Worm (Caenorhabditis elegans) whole organism, L2 larva: ENCODE measurements around the gene F09F9.5.

Source experiments
- C34F6.9 ChIP-seq: fragments of 150-350 bp; optimal IDR thresholded peaks from 2 replicates; lab custom pipeline; 2014; ENCODE audit warnings: missing biosample characterization, missing genetic modification characterization
- F13H6.1 ChIP-seq: sonication (generic microtip); optimal IDR thresholded peaks from 2 replicates; lab custom pipeline; 2016; ENCODE audit warnings: missing genetic modification characterization, missing compliant biosample characterization
- R02D3.7 ChIP-seq: fragments of 150-350 bp; optimal IDR thresholded peaks from 2 replicates; lab custom pipeline; 2014; ENCODE audit warnings: missing biosample characterization, missing genetic modification characterization
- Y55F3AM.14 ChIP-seq: fragments of 200-800 bp; sonication (Bioruptor generic); optimal IDR thresholded peaks from 2 replicates; lab custom pipeline; 2018; ENCODE audit warnings: mild to moderate bottlenecking, missing genetic modification characterization, missing compliant biosample characterization
- alr-1 ChIP-seq: fragments of 150-350 bp; optimal IDR thresholded peaks from 2 replicates; lab custom pipeline; 2014; ENCODE audit warnings: missing biosample characterization, missing genetic modification characterization
- aly-2 ChIP-seq: fragments of 150-350 bp; optimal IDR thresholded peaks from 2 replicates; lab custom pipeline; 2014; ENCODE audit warnings: missing biosample characterization, missing genetic modification characterization
- ama-1 ChIP-seq: fragments of 150-350 bp; optimal IDR thresholded peaks from 2 replicates; lab custom pipeline; 2018; ENCODE audit warnings: inconsistent platforms
- blmp-1 ChIP-seq: sonication (generic microtip); optimal IDR thresholded peaks from 2 replicates; lab custom pipeline; 2017; ENCODE audit warnings: missing genetic modification characterization, mild to moderate bottlenecking, missing compliant biosample characterization, antibody characterized with exemption, moderate library complexity; ENCODE audit not compliant: insufficient read depth
- ceh-16 ChIP-seq: fragments of 150-350 bp; optimal IDR thresholded peaks from 2 replicates; lab custom pipeline; 2014; ENCODE audit warnings: missing biosample characterization, missing genetic modification characterization
- ceh-82 ChIP-seq: fragments of 150-350 bp; optimal IDR thresholded peaks from 2 replicates; lab custom pipeline; 2014; ENCODE audit warnings: missing biosample characterization, missing genetic modification characterization
- crh-2 ChIP-seq: sonication (generic microtip); optimal IDR thresholded peaks from 2 replicates; lab custom pipeline; 2017; ENCODE audit warnings: missing biosample characterization, missing genetic modification characterization
- dmd-4 ChIP-seq: sonication (generic microtip); optimal IDR thresholded peaks from 2 replicates; lab custom pipeline; 2017; ENCODE audit warnings: missing biosample characterization, missing genetic modification characterization
- elt-3 ChIP-seq: sonication (generic microtip); optimal IDR thresholded peaks from 2 replicates; lab custom pipeline; 2017; ENCODE audit warnings: missing biosample characterization, missing genetic modification characterization
- fos-1 ChIP-seq: fragments of 150-350 bp; optimal IDR thresholded peaks from 2 replicates; lab custom pipeline; 2014; ENCODE audit warnings: missing biosample characterization, missing genetic modification characterization
- gmeb-1 ChIP-seq: fragments of 150-350 bp; optimal IDR thresholded peaks from 2 replicates; lab custom pipeline; 2014; ENCODE audit warnings: missing biosample characterization, missing genetic modification characterization
- lin-39 ChIP-seq: fragments of 150-350 bp; optimal IDR thresholded peaks from 2 replicates; lab custom pipeline; 2014; ENCODE audit warnings: missing biosample characterization, missing genetic modification reagents, missing genetic modification characterization
- mab-5 ChIP-seq: fragments of 150-350 bp; optimal IDR thresholded peaks from 2 replicates; lab custom pipeline; 2014; ENCODE audit warnings: missing biosample characterization, missing genetic modification characterization
- mbf-1 ChIP-seq: sonication (generic microtip); optimal IDR thresholded peaks from 2 replicates; lab custom pipeline; 2017; ENCODE audit warnings: missing biosample characterization, missing genetic modification characterization
- mdl-1 ChIP-seq, 2 experiments: fragments of 150-350 bp in 1 of 2; sonication (generic microtip) in 1 of 2; optimal IDR thresholded peaks; 2 replicates each; lab custom pipeline; 2017; ENCODE audit warnings: missing biosample characterization in 2 of 2, missing genetic modification characterization in 2 of 2
- nhr-11 ChIP-seq: fragments of 150-350 bp; optimal IDR thresholded peaks from 2 replicates; lab custom pipeline; 2014; ENCODE audit warnings: missing biosample characterization, missing genetic modification characterization
- nhr-12 ChIP-seq: fragments of 150-350 bp; optimal IDR thresholded peaks from 2 replicates; lab custom pipeline; 2014; ENCODE audit warnings: missing biosample characterization, missing genetic modification characterization
- nhr-129 ChIP-seq: fragments of 150-350 bp; optimal IDR thresholded peaks from 2 replicates; lab custom pipeline; 2014; ENCODE audit warnings: missing biosample characterization, missing genetic modification characterization
- nhr-21 ChIP-seq: fragments of 150-350 bp; optimal IDR thresholded peaks from 2 replicates; lab custom pipeline; 2014; ENCODE audit warnings: missing biosample characterization, missing genetic modification characterization
- nhr-25 ChIP-seq: fragments of 150-350 bp; sonication (generic microtip); optimal IDR thresholded peaks from 3 replicates; lab custom pipeline; 2014; ENCODE audit warnings: missing biosample characterization, missing genetic modification characterization
- nhr-77 ChIP-seq: fragments of 150-350 bp; optimal IDR thresholded peaks from 2 replicates; lab custom pipeline; 2014; ENCODE audit warnings: missing biosample characterization, missing genetic modification characterization
- peb-1 ChIP-seq: fragments of 150-350 bp; optimal IDR thresholded peaks from 2 replicates; lab custom pipeline; 2014; ENCODE audit warnings: missing biosample characterization, missing genetic modification characterization
- sem-4 ChIP-seq: fragments of 150-350 bp; optimal IDR thresholded peaks from 2 replicates; lab custom pipeline; 2014; ENCODE audit warnings: missing biosample characterization, missing genetic modification reagents, missing genetic modification characterization
- sma-3 ChIP-seq: sonication (generic microtip); optimal IDR thresholded peaks from 2 replicates; lab custom pipeline; 2016; ENCODE audit warnings: missing genetic modification reagents, missing genetic modification characterization, missing compliant biosample characterization
- sma-9 ChIP-seq, 2 experiments: fragments of 150-350 bp in 1 of 2; sonication (generic microtip) in 1 of 2; optimal IDR thresholded peaks; 2 replicates each; lab custom pipeline; 2014 to 2016; ENCODE audit warnings: missing genetic modification characterization in 2 of 2, mild to moderate bottlenecking in 1 of 2, missing biosample characterization in 1 of 2, missing compliant biosample characterization in 1 of 2, missing genetic modification reagents in 1 of 2, moderate library complexity in 1 of 2
- snpc-4 ChIP-seq: fragments of 150-350 bp; optimal IDR thresholded peaks from 2 replicates; lab custom pipeline; 2014; ENCODE audit warnings: missing biosample characterization, missing genetic modification characterization
- unc-39 ChIP-seq: fragments of 150-350 bp; optimal IDR thresholded peaks from 2 replicates; lab custom pipeline; 2014; ENCODE audit warnings: missing biosample characterization, missing genetic modification characterization
- unc-55 ChIP-seq: fragments of 150-350 bp; sonication (generic microtip); optimal IDR thresholded peaks from 3 replicates; lab custom pipeline; 2014; ENCODE audit warnings: missing biosample characterization, missing genetic modification reagents, missing genetic modification characterization
- ztf-11 ChIP-seq: sonication (generic microtip); optimal IDR thresholded peaks from 2 replicates; lab custom pipeline; 2017; ENCODE audit warnings: missing biosample characterization, missing genetic modification characterization
- ztf-4 ChIP-seq: fragments of 150-350 bp; optimal IDR thresholded peaks from 2 replicates; lab custom pipeline; 2014; ENCODE audit warnings: missing biosample characterization, missing genetic modification characterization

F09F9.5 gene

DNA sequence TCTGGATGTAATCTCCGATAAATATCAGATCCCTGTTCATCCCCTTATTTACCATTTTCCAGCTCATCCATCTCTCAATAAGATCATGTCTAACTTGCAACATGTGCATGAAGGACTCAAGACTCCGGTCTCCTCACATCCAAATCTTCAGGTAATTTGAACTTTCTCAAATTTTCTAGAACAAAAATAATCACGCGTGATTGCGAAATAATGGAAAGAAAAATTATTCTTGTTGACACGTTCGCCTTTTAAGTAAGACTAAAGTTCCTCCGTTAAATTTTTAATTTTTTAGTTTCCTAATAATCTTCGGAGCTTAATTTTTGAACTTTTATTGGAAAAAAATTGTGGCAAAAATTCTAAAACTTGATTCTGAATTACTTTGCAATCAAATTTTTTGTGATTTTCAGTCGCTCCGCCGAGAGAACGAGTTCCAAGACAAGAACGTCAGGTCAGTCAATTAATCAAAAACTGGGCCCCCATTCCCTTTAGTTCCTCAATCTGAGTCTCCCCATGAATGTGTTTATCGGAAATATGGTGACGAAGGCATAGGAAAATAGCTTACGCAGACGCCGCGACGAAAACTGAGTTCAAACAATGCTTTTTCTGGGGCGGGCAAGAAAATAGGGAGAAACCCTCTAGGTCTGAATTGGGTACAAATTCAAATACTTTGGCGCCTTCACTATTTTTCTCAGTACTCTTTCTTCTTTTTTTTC lies 19.9 kb downstream of the F09F9.5 start (continued):
- TF ChIP-seq sma-3 (GFP tag; lab: Kevin White, UChicago) (no peak), mab-5 (peak; percentile 24), ceh-16 (tag; lab: Kevin White, UChicago) (no peak), R02D3.7 (tag; lab: Kevin White, UChicago) (no peak), unc-39 (tag; lab: Kevin White, UChicago) (no peak), peb-1 (tag; lab: Kevin White, UChicago) (no peak), Y55F3AM.14 (peak; percentile 3), crh-2 (tag; lab: Kevin White, UChicago) (no peak), ama-1 (lab: Kevin White, UChicago) (no peak), unc-55 (no peak), sma-9 (GFP tag; optimal IDR thresholded peaks at IDR 0.05; lab: Kevin White, UChicago) (peak; percentile 77), sma-9 (tag; optimal IDR thresholded peaks at IDR 0.05; lab: Kevin White, UChicago) (peak; percentile 22), elt-3 (tag; lab: Kevin White, UChicago) (no peak), C34F6.9 (tag; lab: Kevin White, UChicago) (peak; percentile 34), ztf-11 (no peak), dmd-4 (no peak), mbf-1 (tag; lab: Kevin White, UChicago) (no peak), aly-2 (tag; lab: Kevin White, UChicago) (no peak)

DNA sequence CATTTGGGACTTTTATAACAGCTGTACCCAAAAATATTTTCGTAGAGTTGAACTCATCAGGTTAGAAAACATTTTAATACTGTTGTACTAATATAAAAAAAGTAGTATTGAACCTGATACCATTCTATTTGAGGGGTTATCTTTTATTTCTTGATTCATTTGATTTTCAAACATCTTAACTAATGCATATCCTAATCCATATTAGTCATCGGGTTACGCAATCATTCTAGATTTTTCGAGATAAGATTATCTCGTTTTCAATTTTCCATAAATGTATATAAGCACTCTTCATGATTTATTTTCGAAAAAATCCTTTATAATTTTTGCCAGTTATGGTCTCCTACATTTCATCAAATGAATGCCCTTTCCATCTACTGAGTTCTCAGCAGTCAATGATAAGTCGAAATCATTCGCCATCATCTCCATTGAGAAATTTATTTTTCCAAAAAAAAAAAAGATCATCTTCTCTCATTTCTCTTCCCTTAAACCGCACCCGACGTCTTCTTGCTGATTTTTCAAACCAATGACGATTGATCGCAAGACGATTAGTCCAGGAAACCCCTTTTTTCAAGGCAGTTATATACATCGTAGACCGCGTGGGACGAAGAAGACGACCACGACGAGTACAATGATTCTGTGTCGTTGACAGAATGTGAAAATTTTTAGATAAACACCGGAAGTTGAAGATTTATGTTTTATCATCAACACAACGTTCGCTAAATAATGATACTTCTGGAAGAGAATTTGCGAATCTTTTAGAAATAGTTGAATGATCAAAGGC lies 20.9 kb downstream of the F09F9.5 start:
- TF ChIP-seq snpc-4 (tag; lab: Kevin White, UChicago): no peak
- TF ChIP-seq sma-3 (GFP tag; lab: Kevin White, UChicago): peak; percentile 60
- TF ChIP-seq blmp-1: no peak
- no peak for TF ChIP-seq F13H6.1 (tag; lab: Kevin White, UChicago)
- TF ChIP-seq ztf-11: no peak
- no peak for TF ChIP-seq peb-1 (tag; lab: Kevin White, UChicago)
- no peak for TF ChIP-seq gmeb-1 (tag; lab: Kevin White, UChicago)
- no peak for TF ChIP-seq C34F6.9 (tag; lab: Kevin White, UChicago)
- peak; percentile 50 for TF ChIP-seq sma-9 (GFP tag; optimal IDR thresholded peaks at IDR 0.05; lab: Kevin White, UChicago)
- no peak for TF ChIP-seq sma-9 (tag; optimal IDR thresholded peaks at IDR 0.05; lab: Kevin White, UChicago)
- no peak for TF ChIP-seq fos-1 (tag; lab: Kevin White, UChicago)
- no peak for TF ChIP-seq crh-2 (tag; lab: Kevin White, UChicago)
- peak; percentile 50 for TF ChIP-seq nhr-25 (tag; lab: Kevin White, UChicago)
- peak; percentile 59 for TF ChIP-seq nhr-21 (tag; lab: Kevin White, UChicago)
- no peak for TF ChIP-seq unc-55
- TF ChIP-seq ceh-82: no peak
- TF ChIP-seq sem-4 (tag; lab: Kevin White, UChicago): no peak
- peak; percentile 12 for TF ChIP-seq ztf-4 (tag; lab: Kevin White, UChicago)
- no peak for TF ChIP-seq alr-1
- TF ChIP-seq mdl-1 (tag; optimal IDR thresholded peaks at IDR 0.05; lab: Kevin White, UChicago): peak in 1 of 2 experiments; percentile 27
- TF ChIP-seq nhr-12 (tag; lab: Kevin White, UChicago): no peak

ce11 chrX:4139593-4140565 lies 22.2 kb downstream of the F09F9.5 start, which contains the start of gene ZK470.4:
Gene ZK470.4, minus strand, starts transcription at chrX:4139767.
- no peak for TF ChIP-seq lin-39 (tag; lab: Kevin White, UChicago)
- peak in 1 of 2 experiments; percentile 11 for TF ChIP-seq mdl-1 (tag; optimal IDR thresholded peaks at IDR 0.05; lab: Kevin White, UChicago)
- peak; percentile 80 for TF ChIP-seq nhr-129
- no peak for TF ChIP-seq nhr-12 (tag; lab: Kevin White, UChicago)
- TF ChIP-seq sma-9 (GFP tag; optimal IDR thresholded peaks at IDR 0.05; lab: Kevin White, UChicago): peak; percentile 53
- no peak for TF ChIP-seq sma-9 (tag; optimal IDR thresholded peaks at IDR 0.05; lab: Kevin White, UChicago)
- peak; percentile 39 for TF ChIP-seq ama-1 (lab: Kevin White, UChicago)
- TF ChIP-seq crh-2 (tag; lab: Kevin White, UChicago): peak; percentile 29
- TF ChIP-seq F13H6.1 (tag; lab: Kevin White, UChicago): peak; percentile 0
- no peak for TF ChIP-seq nhr-77 (tag; lab: Kevin White, UChicago)
- TF ChIP-seq C34F6.9 (tag; lab: Kevin White, UChicago): peak; percentile 31
- TF ChIP-seq fos-1 (tag; lab: Kevin White, UChicago): peak; percentile 16
- no peak for TF ChIP-seq ztf-11
- TF ChIP-seq nhr-11 (tag; lab: Kevin White, UChicago): no peak
- TF ChIP-seq, all 48 proteins: peak for 8
